Worm (Caenorhabditis elegans): Measurements from ENCODE around the gene npax-2.

npax-2 gene

ce11 chrX:2190740-2191139 is 40.8 kb upstream of the npax-2 start:
- TF ChIP-seq rbr-2 (tag; optimal IDR thresholded peaks at IDR 0.05) = no peak
- no peak for TF ChIP-seq php-3 (GFP tag; IDR thresholded peaks at IDR 0.05)
- no peak for TF ChIP-seq Y5F2A.4 (GFP tag; optimal IDR thresholded peaks at IDR 0.05)
- no peak for TF ChIP-seq R02D3.7 (tag; optimal IDR thresholded peaks at IDR 0.05)
- no peak for TF ChIP-seq nhr-10 (tag; optimal IDR thresholded peaks at IDR 0.05)
- no peak for TF ChIP-seq saeg-2 (GFP tag; IDR thresholded peaks at IDR 0.05)
- TF ChIP-seq nhr-102 (tag; optimal IDR thresholded peaks at IDR 0.05) = no peak
- TF ChIP-seq zfp-3 (GFP tag; conservative IDR thresholded peaks at IDR 0.05) = no peak
- no peak for TF ChIP-seq hlh-11 (tag; optimal IDR thresholded peaks at IDR 0.05)
- no peak for TF ChIP-seq unc-62 (GFP tag; optimal IDR thresholded peaks at IDR 0.05 in 1 of 2)
- no peak for TF ChIP-seq unc-62 (tag; optimal IDR thresholded peaks at IDR 0.05)
- TF ChIP-seq ztf-7 (tag; optimal IDR thresholded peaks at IDR 0.05) = no peak
- no peak for TF ChIP-seq madf-5 (GFP tag; IDR thresholded peaks at IDR 0.05)
- no peak for TF ChIP-seq attf-4 (tag; optimal IDR thresholded peaks at IDR 0.05)

- TF ChIP-seq ZK546.5 (tag; optimal IDR thresholded peaks at IDR 0.05) (no peak), hlh-11 (tag; optimal IDR thresholded peaks at IDR 0.05) (peak; percentile 37)
These were observed 39.0 kb upstream of the npax-2 start for ce11 chrX:2188885-2189284.

ce11 chrX:2180588-2180987 is 30.7 kb upstream of the npax-2 start, which contains the start of gene F48B9.1:
Gene F48B9.1, plus strand, starts transcription at chrX:2180888.
- TF ChIP-seq F49E8.2 (tag; optimal IDR thresholded peaks at IDR 0.05; ENCODE audit: borderline replicate concordance) = no peak

- TF ChIP-seq hlh-11 (tag; optimal IDR thresholded peaks at IDR 0.05) (peak; percentile 28), skn-1 (tag; optimal IDR thresholded peaks at IDR 0.05) (no peak), jun-1 (tag; optimal IDR thresholded peaks at IDR 0.05) (no peak), ceh-28 (tag; optimal IDR thresholded peaks at IDR 0.05) (no peak), F49E8.2 (tag; optimal IDR thresholded peaks at IDR 0.05; ENCODE audit: borderline replicate concordance) (no peak), zip-2 (tag; optimal IDR thresholded peaks at IDR 0.05) (no peak), ama-1 (optimal IDR thresholded peaks at IDR 0.05) (no peak), zfp-3 (GFP tag; conservative IDR thresholded peaks at IDR 0.05) (no peak), dve-1 (tag; optimal IDR thresholded peaks at IDR 0.05; ENCODE audit: insufficient read depth) (peak; percentile 62), vab-7 (GFP tag; IDR thresholded peaks at IDR 0.05) (no peak), mxl-3 (GFP tag; optimal IDR thresholded peaks at IDR 0.05) (no peak), dmd-8 (GFP tag; IDR thresholded peaks at IDR 0.05) (no peak), hlh-30 (tag; optimal IDR thresholded peaks at IDR 0.05; ENCODE audit: insufficient read depth) (peak; percentile 10), tag-97 (GFP tag; IDR thresholded peaks at IDR 0.05) (no peak), nhr-28 (tag; optimal IDR thresholded peaks at IDR 0.05) (peak; percentile 43), daf-16 (GFP tag; optimal IDR thresholded peaks at IDR 0.05) (no peak), daf-16 (tag; optimal IDR thresholded peaks at IDR 0.05) (peak; percentile 15), ztf-7 (tag; optimal IDR thresholded peaks at IDR 0.05) (no peak), dmd-6 (GFP tag; IDR thresholded peaks at IDR 0.05) (peak; percentile 37), T20F7.1 (GFP tag; optimal IDR thresholded peaks at IDR 0.05) (no peak), zfp-2 (tag; optimal IDR thresholded peaks at IDR 0.05) (no peak), ceh-62 (tag; optimal IDR thresholded peaks at IDR 0.05) (no peak), nhr-6 (tag; optimal IDR thresholded peaks at IDR 0.05) (no peak), nhr-10 (tag; optimal IDR thresholded peaks at IDR 0.05) (no peak), lin-13 (GFP tag; optimal IDR thresholded peaks at IDR 0.05) (no peak), D1046.2 (GFP tag; IDR thresholded peaks at IDR 0.05) (no peak), fkh-10 (GFP tag; optimal IDR thresholded peaks at IDR 0.05) (no peak), tra-1 (GFP tag; IDR thresholded peaks at IDR 0.05) (0 out of 2 replicates have a peak, but pooled peaks have one; percentile 15), unc-39 (tag; optimal IDR thresholded peaks at IDR 0.05) (no peak), pqm-1 (tag; optimal IDR thresholded peaks at IDR 0.05) (peak; percentile 32), set-16 (GFP tag; IDR thresholded peaks at IDR 0.05) (no peak), sdz-12 (GFP tag; optimal IDR thresholded peaks at IDR 0.05) (no peak), ZK337.2 (GFP tag; IDR thresholded peaks at IDR 0.05) (no peak), ztf-11 (tag; optimal IDR thresholded peaks at IDR 0.05) (no peak), nhr-48 (tag; optimal IDR thresholded peaks at IDR 0.05) (no peak), ceh-44 (GFP tag; IDR thresholded peaks at IDR 0.05) (no peak)
These were observed 28.6 kb upstream of the npax-2 start for ce11 chrX:2178410-2178944.

All from whole organism, L4 larva.